Fruit fly (Drosophila melanogaster) whole organism, embryonic: ENCODE data around the gene RpS20.
A peak's percentile ranks its signal among the peaks of the same experiment; 100 is the strongest.

ENCODE experiments used
- B-H2 ChIP-seq: fragments of 200-800 bp; sonication (Bioruptor generic); optimal IDR thresholded peaks from 2 replicates; lab custom pipeline; 2018; ENCODE audit warnings: missing biosample characterization, mild to moderate bottlenecking, missing genetic modification characterization
- Blimp-1 ChIP-seq: fragments of 200-800 bp; sonication (Bioruptor generic); optimal IDR thresholded peaks from 3 replicates; lab custom pipeline; 2018; ENCODE audit warnings: missing biosample characterization, missing genetic modification characterization, mild to moderate bottlenecking, moderate library complexity, missing genetic modification reagents
- CG10321 ChIP-seq: fragments of 200-800 bp; sonication (Bioruptor generic); IDR thresholded peaks from 2 replicates; pipeline ENCODE4 v1.3.6; 2022; ENCODE audit warnings: missing biosample characterization, missing genetic modification characterization
- CG10366 ChIP-seq: fragments of 200-800 bp; sonication (Bioruptor generic); IDR thresholded peaks from 2 replicates; pipeline ENCODE4 v1.3.6; 2022; ENCODE audit warnings: missing biosample characterization, missing genetic modification characterization
- CG11247 ChIP-seq: fragments of 200-800 bp; sonication (Bioruptor generic); IDR thresholded peaks from 2 replicates; pipeline ENCODE4 v1.3.6; 2022; ENCODE audit warnings: missing biosample characterization, missing genetic modification characterization
- CG13287 ChIP-seq: fragments of 200-800 bp; sonication (Bioruptor generic); IDR thresholded peaks from 2 replicates; pipeline ENCODE4 v1.3.6; 2022; ENCODE audit warnings: missing biosample characterization, missing genetic modification characterization; ENCODE audit not compliant: partially characterized antibody
- CG13296 ChIP-seq: fragments of 200-800 bp; sonication (Bioruptor generic); optimal IDR thresholded peaks from 3 replicates; lab custom pipeline; 2018; ENCODE audit warnings: missing biosample characterization, mild to moderate bottlenecking, missing genetic modification characterization
- CG15479 ChIP-seq: fragments of 200-800 bp; sonication (Bioruptor generic); optimal IDR thresholded peaks from 3 replicates; lab custom pipeline; 2019; ENCODE audit warnings: missing biosample characterization, mild to moderate bottlenecking, missing genetic modification characterization, moderate library complexity
- CG1603 ChIP-seq: fragments of 200-800 bp; sonication (Bioruptor generic); optimal IDR thresholded peaks from 2 replicates; lab custom pipeline; 2019; ENCODE audit warnings: missing biosample characterization, mild to moderate bottlenecking, missing genetic modification characterization, moderate library complexity
- CG17328 ChIP-seq: fragments of 200-800 bp; sonication (Bioruptor generic); IDR thresholded peaks from 2 replicates; pipeline ENCODE4 v1.3.6; 2022; ENCODE audit warnings: missing biosample characterization, missing genetic modification characterization
- CG1792 ChIP-seq: fragments of 200-800 bp; sonication (Bioruptor generic); optimal IDR thresholded peaks from 2 replicates; lab custom pipeline; 2016; ENCODE audit warnings: missing biosample characterization, missing genetic modification characterization
- CG2129 ChIP-seq: fragments of 200-800 bp; sonication (Bioruptor generic); IDR thresholded peaks from 2 replicates; pipeline ENCODE4 v1.3.6; 2022; ENCODE audit warnings: missing biosample characterization, missing genetic modification characterization; ENCODE audit not compliant: partially characterized antibody
- CG32767 ChIP-seq: fragments of 200-800 bp; sonication (Bioruptor generic); IDR thresholded peaks from 2 replicates; pipeline ENCODE4 v1.3.6; 2022; ENCODE audit warnings: missing biosample characterization, missing genetic modification characterization
- CG3281 ChIP-seq: fragments of 200-800 bp; sonication (Bioruptor generic); optimal IDR thresholded peaks from 3 replicates; lab custom pipeline; 2017; ENCODE audit warnings: missing biosample characterization, mild to moderate bottlenecking, missing genetic modification characterization
- CG33213 ChIP-seq: fragments of 200-800 bp; sonication (Bioruptor generic); optimal IDR thresholded peaks from 3 replicates; lab custom pipeline; 2016; ENCODE audit warnings: missing biosample characterization, missing genetic modification characterization
- CG3995 ChIP-seq: fragments of 200-800 bp; sonication (Bioruptor generic); optimal IDR thresholded peaks from 3 replicates; lab custom pipeline; 2016; ENCODE audit warnings: missing biosample characterization, missing genetic modification characterization
- CG42726 ChIP-seq: fragments of 200-800 bp; sonication (Bioruptor generic); IDR thresholded peaks from 2 replicates; pipeline ENCODE4 v1.3.6; 2022; ENCODE audit warnings: missing biosample characterization, missing genetic modification characterization; ENCODE audit not compliant: partially characterized antibody
- CG4617 ChIP-seq: fragments of 200-800 bp; sonication (Bioruptor generic); optimal IDR thresholded peaks from 3 replicates; lab custom pipeline; 2016; ENCODE audit warnings: missing biosample characterization, missing genetic modification characterization, borderline replicate concordance
- CG5245 ChIP-seq: fragments of 200-800 bp; sonication (Bioruptor generic); optimal IDR thresholded peaks from 3 replicates; lab custom pipeline; 2016; ENCODE audit warnings: missing biosample characterization, missing genetic modification characterization
- CG6854 ChIP-seq: fragments of 200-800 bp; sonication (Bioruptor generic); optimal IDR thresholded peaks from 3 replicates; lab custom pipeline; 2017; ENCODE audit warnings: missing biosample characterization, mild to moderate bottlenecking, missing genetic modification characterization
- CG7372 ChIP-seq: fragments of 200-800 bp; sonication (Bioruptor generic); IDR thresholded peaks from 2 replicates; pipeline ENCODE4 v1.3.6; 2022; ENCODE audit warnings: missing biosample characterization, missing genetic modification characterization
- CG8281 ChIP-seq: fragments of 200-800 bp; sonication (Bioruptor generic); optimal IDR thresholded peaks from 2 replicates; lab custom pipeline; 2018; ENCODE audit warnings: missing biosample characterization, mild to moderate bottlenecking, missing genetic modification characterization, moderate library complexity
- CG8765 ChIP-seq: fragments of 200-800 bp; sonication (Bioruptor generic); IDR thresholded peaks from 2 replicates; pipeline ENCODE4 v1.3.6; 2022; ENCODE audit warnings: missing biosample characterization, missing genetic modification characterization
- CG8944 ChIP-seq: fragments of 200-800 bp; sonication (Bioruptor generic); optimal IDR thresholded peaks from 3 replicates; lab custom pipeline; 2016; ENCODE audit warnings: missing biosample characterization, missing genetic modification characterization
- CG9215 ChIP-seq: fragments of 200-800 bp; sonication (Bioruptor generic); IDR thresholded peaks from 2 replicates; pipeline ENCODE4 v1.3.6; 2022; ENCODE audit warnings: missing biosample characterization, missing genetic modification characterization
- D ChIP-seq, 2 experiments: fragments of 200-800 bp in 1 of 2; fragments of >200 bp in 1 of 2; sonication (Bioruptor generic) in 1 of 2; optimal IDR thresholded peaks; 2 replicates in 1 of 2; 3 replicates in 1 of 2; lab custom pipeline; 2017; ENCODE audit warnings: mild to moderate bottlenecking in 1 of 2, missing biosample characterization in 1 of 2, missing genetic modification characterization in 1 of 2, missing genetic modification reagents in 1 of 2
- Dfd ChIP-seq, 2 experiments: fragments of >200 bp; optimal IDR thresholded peaks; 2 replicates each; lab custom pipeline; 2017; ENCODE audit warnings: missing biosample characterization in 2 of 2, missing genetic modification characterization in 2 of 2
- Dip2 ChIP-seq: fragments of 200-800 bp; sonication (Bioruptor generic); IDR thresholded peaks from 2 replicates; pipeline ENCODE4 v1.3.6; 2022; ENCODE audit warnings: missing biosample characterization, missing genetic modification characterization
- Dref ChIP-seq: fragments of 200-800 bp; sonication (Bioruptor generic); IDR thresholded peaks from 2 replicates; pipeline ENCODE4 v1.3.6; 2022; ENCODE audit warnings: missing biosample characterization, missing genetic modification characterization
- Hr39 ChIP-seq: fragments of >200 bp; optimal IDR thresholded peaks from 2 replicates; lab custom pipeline; 2017
- Lim3 ChIP-seq: fragments of 200-800 bp; sonication (Bioruptor generic); IDR thresholded peaks from 2 replicates; pipeline ENCODE4 v1.3.6; 2022; ENCODE audit warnings: missing biosample characterization, missing genetic modification characterization
- Mad ChIP-seq: fragments of 200-800 bp; sonication (Bioruptor generic); optimal IDR thresholded peaks from 2 replicates; lab custom pipeline; 2016; ENCODE audit warnings: missing biosample characterization, missing genetic modification characterization
- NC2β ChIP-seq: fragments of 200-800 bp; sonication (Bioruptor generic); optimal IDR thresholded peaks from 2 replicates; lab custom pipeline; 2016; ENCODE audit warnings: missing biosample characterization, missing genetic modification characterization
- Oli ChIP-seq: fragments of 200-800 bp; sonication (Bioruptor generic); optimal IDR thresholded peaks from 2 replicates; lab custom pipeline; 2018; ENCODE audit warnings: missing biosample characterization, mild to moderate bottlenecking, missing genetic modification characterization, moderate library complexity
- Ptx1 ChIP-seq: fragments of 200-800 bp; sonication (Bioruptor generic); IDR thresholded peaks from 2 replicates; pipeline ENCODE4 v1.3.6; 2022; ENCODE audit warnings: missing biosample characterization, missing genetic modification characterization
- TFAM ChIP-seq: fragments of 200-800 bp; sonication (Bioruptor generic); optimal IDR thresholded peaks from 2 replicates; lab custom pipeline; 2017; ENCODE audit warnings: missing biosample characterization, missing genetic modification characterization, inconsistent platforms
- YL-1 ChIP-seq: fragments of 200-800 bp; sonication (Bioruptor generic); optimal IDR thresholded peaks from 3 replicates; lab custom pipeline; 2017; ENCODE audit warnings: missing biosample characterization, mild to moderate bottlenecking, missing genetic modification characterization
- cad ChIP-seq: fragments of >200 bp; optimal IDR thresholded peaks from 2 replicates; lab custom pipeline; 2017; ENCODE audit warnings: missing biosample characterization, missing genetic modification characterization
- cato ChIP-seq: fragments of 200-800 bp; sonication (Bioruptor generic); optimal IDR thresholded peaks from 2 replicates; lab custom pipeline; 2016; ENCODE audit warnings: missing biosample characterization, missing genetic modification characterization, borderline replicate concordance
- dati ChIP-seq: fragments of 200-800 bp; sonication (Bioruptor generic); IDR thresholded peaks from 2 replicates; pipeline ENCODE4 v1.3.6; 2022; ENCODE audit warnings: missing biosample characterization, missing genetic modification characterization
- dimm ChIP-seq: fragments of 200-800 bp; sonication (Bioruptor generic); IDR thresholded peaks from 2 replicates; pipeline ENCODE4 v1.3.6; 2022; ENCODE audit warnings: missing biosample characterization, missing genetic modification characterization
- fd102C ChIP-seq: fragments of 200-800 bp; sonication (Bioruptor generic); optimal IDR thresholded peaks from 2 replicates; lab custom pipeline; 2018; ENCODE audit warnings: missing biosample characterization, mild to moderate bottlenecking, missing genetic modification characterization, moderate library complexity
- grau ChIP-seq: fragments of 200-800 bp; optimal IDR thresholded peaks from 3 replicates; lab custom pipeline; 2019; ENCODE audit warnings: missing biosample characterization, mild to moderate bottlenecking, missing genetic modification characterization, moderate library complexity
- lab ChIP-seq: fragments of 200-800 bp; sonication (Bioruptor generic); optimal IDR thresholded peaks from 3 replicates; lab custom pipeline; 2017; ENCODE audit warnings: missing biosample characterization, missing genetic modification characterization, mild to moderate bottlenecking, moderate library complexity, missing genetic modification reagents
- so ChIP-seq: fragments of 200-800 bp; sonication (Bioruptor generic); IDR thresholded peaks from 3 replicates; pipeline ENCODE4 v1.3.6; 2022; ENCODE audit warnings: missing biosample characterization, missing genetic modification characterization
- tap ChIP-seq: fragments of 200-800 bp; optimal IDR thresholded peaks from 3 replicates; lab custom pipeline; 2019; ENCODE audit warnings: missing biosample characterization, mild to moderate bottlenecking, missing genetic modification characterization, moderate library complexity
- tin ChIP-seq: fragments of 200-800 bp; sonication (Bioruptor generic); optimal IDR thresholded peaks from 3 replicates; lab custom pipeline; 2016; ENCODE audit warnings: missing biosample characterization, missing genetic modification characterization
- twi ChIP-seq: fragments of 200-800 bp; optimal IDR thresholded peaks from 2 replicates; lab custom pipeline; 2019; ENCODE audit warnings: missing biosample characterization, mild to moderate bottlenecking, missing genetic modification characterization, moderate library complexity
- unpg ChIP-seq: fragments of 200-800 bp; sonication (Bioruptor generic); optimal IDR thresholded peaks from 3 replicates; lab custom pipeline; 2018; ENCODE audit warnings: missing biosample characterization, mild to moderate bottlenecking, missing genetic modification characterization, moderate library complexity
- usp ChIP-seq: fragments of >200 bp; optimal IDR thresholded peaks from 2 replicates; lab custom pipeline; 2017; ENCODE audit warnings: missing biosample characterization, missing genetic modification characterization

Gene RpS20

dm6 chr3R:20832689-20833524 lies 10.9 kb downstream of the RpS20 start, which contains the start of gene Synd (continued):
- TF ChIP-seq CG33213 (GFP tag; lab: Kevin White, UChicago) = no peak
- TF ChIP-seq CG11247 (GFP tag; lab: Robert Waterston, UW) = no peak
- no peak for TF ChIP-seq CG7372 (GFP tag; lab: Robert Waterston, UW)
- no peak for TF ChIP-seq CG8765 (GFP tag; lab: Robert Waterston, UW)
- TF ChIP-seq dimm (GFP tag; lab: Robert Waterston, UW) = no peak
- TF ChIP-seq CG3281 = peak; percentile 34
- TF ChIP-seq lab = peak; percentile 49
- no peak for TF ChIP-seq tap (tag; lab: Kevin White, UChicago)
- TF ChIP-seq tin = no peak
- peak; percentile 17 for TF ChIP-seq grau
- no peak for TF ChIP-seq fd102C (GFP tag; lab: Kevin White, UChicago)
- TF ChIP-seq Hr39 (lab: Kevin White, UChicago) = no peak
- TF ChIP-seq CG2129 (GFP tag; lab: Robert Waterston, UW) = no peak
- no peak for TF ChIP-seq CG8944 (GFP tag; lab: Kevin White, UChicago)
- TF ChIP-seq CG6854 (GFP tag; lab: Kevin White, UChicago) = no peak
- TF ChIP-seq so (GFP tag; lab: Robert Waterston, UW) = no peak
- TF ChIP-seq CG10366 (GFP tag; lab: Robert Waterston, UW) = no peak
- no peak for TF ChIP-seq Oli
- peak; percentile 62 for TF ChIP-seq CG13296 (GFP tag; lab: Kevin White, UChicago)
- no peak for TF ChIP-seq Dip2
- TF ChIP-seq CG1792 (GFP tag; lab: Kevin White, UChicago) = no peak
- no peak for TF ChIP-seq CG17328 (GFP tag; lab: Robert Waterston, UW)
- no peak for TF ChIP-seq Lim3 (GFP tag; lab: Robert Waterston, UW)
- TF ChIP-seq usp (GFP tag; lab: Kevin White, UChicago) = no peak
- no peak for TF ChIP-seq Dref (GFP tag; lab: Robert Waterston, UW)
- peak; percentile 45 for TF ChIP-seq CG13287 (GFP tag; lab: Robert Waterston, UW)
- no peak for TF ChIP-seq TFAM
- TF ChIP-seq CG1603 (tag; lab: Kevin White, UChicago) = peak; percentile 53
- TF ChIP-seq unpg = no peak
- no peak for TF ChIP-seq D (optimal IDR thresholded peaks at IDR 0.05; lab: Kevin White, UChicago)
- TF ChIP-seq D (GFP tag; optimal IDR thresholded peaks at IDR 0.05; lab: Kevin White, UChicago) = peak; percentile 43
- no peak for TF ChIP-seq CG5245 (GFP tag; lab: Kevin White, UChicago)
- no peak for TF ChIP-seq Dfd (GFP tag; optimal IDR thresholded peaks at IDR 0.05; lab: Kevin White, UChicago)
- no peak for TF ChIP-seq Ptx1 (GFP tag; lab: Robert Waterston, UW)
- TF ChIP-seq cad (GFP tag; lab: Kevin White, UChicago) = no peak
- TF ChIP-seq cato = no peak
- TF ChIP-seq Blimp-1 (GFP tag; lab: Kevin White, UChicago) = no peak
- peak; percentile 2 for TF ChIP-seq B-H2
- no peak for TF ChIP-seq twi (tag; lab: Kevin White, UChicago)
- TF ChIP-seq CG10321 = no peak
- TF ChIP-seq CG9215 = no peak
- peak; percentile 23 for TF ChIP-seq CG3995
- TF ChIP-seq CG4617 (GFP tag; lab: Kevin White, UChicago) = peak; percentile 35
- peak; percentile 26 for TF ChIP-seq CG15479 (GFP tag; lab: Kevin White, UChicago)
- TF ChIP-seq dati = no peak
- no peak for TF ChIP-seq CG8281 (tag; lab: Kevin White, UChicago)
- TF ChIP-seq NC2β (GFP tag; lab: Kevin White, UChicago) = no peak
- TF ChIP-seq YL-1 (GFP tag; lab: Kevin White, UChicago) = peak; percentile 44
- TF ChIP-seq CG42726 (GFP tag; lab: Robert Waterston, UW) = no peak
- TF ChIP-seq Mad (GFP tag; lab: Kevin White, UChicago) = no peak
- no peak for TF ChIP-seq CG32767
